Worm (Caenorhabditis elegans): ENCODE results near the gene Y67D8B.2.
A peak's percentile ranks its signal among the peaks of the same experiment; 100 is the strongest.

Gene Y67D8B.2

DNA sequence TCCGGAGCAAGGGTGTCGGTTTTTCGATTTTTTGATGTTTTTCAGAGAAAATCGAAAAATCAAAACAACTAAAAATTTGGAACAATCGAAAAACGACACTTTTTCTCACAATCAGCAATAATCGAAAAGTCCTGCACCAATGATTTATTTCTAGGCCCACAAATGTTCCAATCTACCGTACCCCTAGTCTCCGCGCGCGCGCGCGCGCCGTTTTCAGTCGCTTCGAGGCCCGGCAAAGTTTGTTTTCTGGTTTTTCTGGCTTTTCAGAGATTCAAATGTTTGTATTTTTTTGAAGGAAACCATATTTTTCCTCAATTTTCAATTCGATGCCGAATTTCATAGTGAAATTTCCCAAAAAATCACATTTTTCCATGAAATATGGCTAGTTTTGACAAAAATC lies 20.6 kb upstream of the Y67D8B.2 start (continued):
- TF ChIP-seq ama-1 (optimal IDR thresholded peaks at IDR 0.05) (no peak), ama-1 (GFP tag; optimal IDR thresholded peaks at IDR 0.05) (no peak), hmg-1.2 (GFP tag; IDR thresholded peaks at IDR 0.05) (peak; percentile 65), Y79H2A.3 (GFP tag; conservative IDR thresholded peaks at IDR 0.05) (peak; percentile 82), attf-5 (GFP tag; optimal IDR thresholded peaks at IDR 0.05) (no peak), ztf-26 (tag; optimal IDR thresholded peaks at IDR 0.05) (no peak), nhr-90 (tag; optimal IDR thresholded peaks at IDR 0.05) (no peak), athp-1 (tag; optimal IDR thresholded peaks at IDR 0.05) (no peak), dpl-1 (GFP tag; optimal IDR thresholded peaks at IDR 0.05) (peak; percentile 93), ZK185.1 (tag; optimal IDR thresholded peaks at IDR 0.05; ENCODE audit: poor library complexity, severe bottlenecking) (no peak), snpc-4 (GFP tag; optimal IDR thresholded peaks at IDR 0.05) (no peak), snpc-4 (tag; optimal IDR thresholded peaks at IDR 0.05) (no peak), K12H6.12 (tag; optimal IDR thresholded peaks at IDR 0.05) (no peak), lin-35 (GFP tag; optimal IDR thresholded peaks at IDR 0.05) (peak in 1 of 3 experiments; percentile 68), ceh-79 (tag; optimal IDR thresholded peaks at IDR 0.05) (no peak), snpc-3.4 (tag; optimal IDR thresholded peaks at IDR 0.05) (peak; percentile 87), bed-2 (GFP tag; IDR thresholded peaks at IDR 0.05) (no peak), hrde-1 (tag; optimal IDR thresholded peaks at IDR 0.05; ENCODE audit: borderline replicate concordance) (no peak), madf-3 (GFP tag; IDR thresholded peaks at IDR 0.05) (peak; percentile 88), zfh-2 (GFP tag; conservative IDR thresholded peaks at IDR 0.05) (peak; percentile 65), somi-1 (GFP tag; optimal IDR thresholded peaks at IDR 0.05) (no peak), pha-4 (tag; optimal IDR thresholded peaks at IDR 0.05) (no peak), ztf-28 (GFP tag; IDR thresholded peaks at IDR 0.05) (no peak), sptf-2 (GFP tag; optimal IDR thresholded peaks at IDR 0.05) (no peak), mcd-1 (GFP tag; IDR thresholded peaks at IDR 0.05) (peak; percentile 64), madf-6 (GFP tag; IDR thresholded peaks at IDR 0.05) (peak; percentile 100), him-1 (tag; optimal IDR thresholded peaks at IDR 0.05) (no peak), mel-28 (tag; optimal IDR thresholded peaks at IDR 0.05; ENCODE audit: borderline replicate concordance) (no peak), T07F8.4 (tag; optimal IDR thresholded peaks at IDR 0.05) (no peak), dox-1 (GFP tag; IDR thresholded peaks at IDR 0.05) (peak; percentile 78), snpc-1.1 (tag; optimal IDR thresholded peaks at IDR 0.05; ENCODE audit: insufficient read depth) (no peak), efl-1 (GFP tag; optimal IDR thresholded peaks at IDR 0.05) (peak; percentile 98), lin-40 (tag; optimal IDR thresholded peaks at IDR 0.05) (no peak), hlh-12 (tag; optimal IDR thresholded peaks at IDR 0.05) (no peak), egrh-3 (GFP tag; IDR thresholded peaks at IDR 0.05) (peak; percentile 20; the same call in 1 of the 2 replicates), Y53G8AR.9 (GFP tag; conservative IDR thresholded peaks at IDR 0.05) (peak; percentile 57; the same call in 1 of the 2 replicates), B0336.3 (GFP tag; IDR thresholded peaks at IDR 0.05) (peak; percentile 64; the same call in 1 of the 2 replicates), F55B11.4 (tag; optimal IDR thresholded peaks at IDR 0.05; ENCODE audit: borderline replicate concordance, insufficient read depth) (no peak), B0019.2 (GFP tag; conservative IDR thresholded peaks at IDR 0.05) (peak; percentile 76; the same call in 1 of the 2 replicates), rcor-1 (GFP tag; IDR thresholded peaks at IDR 0.05) (peak; percentile 54), lsy-27 (tag; optimal IDR thresholded peaks at IDR 0.05; ENCODE audit: borderline replicate concordance, insufficient read depth) (no peak), D2030.7 (GFP tag; IDR thresholded peaks at IDR 0.05) (peak; percentile 91), K11D2.4 (GFP tag; IDR thresholded peaks at IDR 0.05) (no peak), tlf-1 (GFP tag; optimal IDR thresholded peaks at IDR 0.05) (peak; percentile 38)
